Fruit fly (Drosophila melanogaster): ENCODE data around the gene CG7650.

DNA sequence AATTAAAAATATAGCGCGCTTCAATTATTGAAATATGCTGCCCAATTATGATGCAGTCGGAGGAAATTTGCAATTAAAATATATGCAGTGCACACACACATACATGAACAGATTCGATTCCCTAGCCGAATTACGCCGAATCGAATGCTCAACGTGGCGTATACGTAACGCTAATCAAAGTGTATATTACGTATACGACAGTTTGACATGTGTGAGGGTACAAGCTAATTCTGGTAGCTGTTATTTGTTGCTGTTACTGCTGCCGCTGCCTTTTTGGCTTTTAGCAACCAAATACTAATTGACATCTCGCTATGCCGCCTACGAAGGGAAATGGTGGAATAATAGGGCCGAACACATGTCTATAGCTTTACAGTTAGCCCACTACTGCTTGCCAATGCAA is 17.1 kb upstream of the CG7650 start:
- TF ChIP-seq CG34367 (tag; optimal IDR thresholded peaks at IDR 0.05) = no peak
- no peak for TF ChIP-seq Pif1A (GFP tag; optimal IDR thresholded peaks at IDR 0.05)
- TF ChIP-seq EcR (GFP tag; optimal IDR thresholded peaks at IDR 0.05) = no peak
- no peak for TF ChIP-seq CG4496 (GFP tag; IDR thresholded peaks at IDR 0.05)
- no peak for TF ChIP-seq CG10348 (GFP tag; IDR thresholded peaks at IDR 0.05)
- no peak for TF ChIP-seq CG14655 (GFP tag; optimal IDR thresholded peaks at IDR 0.05)

Measured in whole organism, pupa.